Worm (Caenorhabditis elegans): Measurements from ENCODE around the gene K10H10.4.

DNA sequence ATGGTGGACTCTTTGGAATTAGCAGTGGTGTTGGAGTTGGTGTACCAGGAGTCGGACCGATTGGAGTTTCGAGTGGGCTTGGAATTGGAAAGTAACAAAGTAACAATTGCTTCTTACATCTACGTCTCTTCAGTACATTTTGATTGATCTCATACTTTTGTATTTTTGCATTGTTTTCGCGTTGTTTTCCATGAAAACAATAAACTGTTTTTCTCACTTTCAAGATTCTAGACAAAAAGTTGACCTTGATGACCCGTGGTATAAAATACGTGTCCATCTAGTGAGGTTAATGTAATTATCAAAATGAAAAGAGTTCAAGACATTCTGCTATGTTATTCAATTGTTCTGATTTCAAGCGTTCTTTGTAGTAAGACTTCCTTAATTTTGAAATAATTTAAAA lies 1.2 kb downstream of the K10H10.4 start, which contains the start of gene K10H10.5:
- TF ChIP-seq unc-62 (GFP tag; optimal IDR thresholded peaks at IDR 0.05) (no peak), aptf-3 (GFP tag; IDR thresholded peaks at IDR 0.05) (no peak), hlh-26 (GFP tag; conservative IDR thresholded peaks at IDR 0.05) (no peak), ceh-40 (GFP tag; IDR thresholded peaks at IDR 0.05) (no peak), madf-8 (GFP tag; conservative IDR thresholded peaks at IDR 0.05) (no peak), hmg-20 (GFP tag; IDR thresholded peaks at IDR 0.05) (no peak), Y53F4B.3 (GFP tag; IDR thresholded peaks at IDR 0.05) (no peak), attf-5 (GFP tag; optimal IDR thresholded peaks at IDR 0.05) (no peak), aptf-2 (GFP tag; conservative IDR thresholded peaks at IDR 0.05) (no peak), atf-7 (tag; optimal IDR thresholded peaks at IDR 0.05) (no peak), ccch-3 (GFP tag; optimal IDR thresholded peaks at IDR 0.05) (no peak), snpc-1.1 (tag; optimal IDR thresholded peaks at IDR 0.05; ENCODE audit: insufficient read depth) (no peak)
